Worm (Caenorhabditis elegans): ENCODE data around the gene ZC412.3.

The ZC412.3 gene

DNA sequence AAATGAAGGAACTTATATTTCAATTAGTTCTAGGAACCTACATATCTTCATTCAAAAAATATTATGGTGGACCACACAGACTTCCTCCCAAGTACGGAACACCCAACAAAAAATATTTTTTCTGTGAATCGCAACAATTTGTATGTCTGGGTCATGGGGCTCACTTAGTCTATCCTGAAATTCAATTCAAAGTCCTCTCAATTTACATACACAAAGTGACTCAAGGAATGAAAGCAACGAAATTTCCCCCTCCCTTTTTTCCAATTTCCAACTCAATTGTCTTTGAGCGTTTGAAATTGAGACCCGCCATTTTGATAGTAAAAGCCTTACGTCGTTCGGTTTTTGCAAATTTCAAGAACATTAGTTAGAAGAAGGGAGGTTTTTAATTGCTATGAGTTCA is 12.0 kb downstream of the ZC412.3 start:
- no peak for TF ChIP-seq unc-62 (GFP tag; optimal IDR thresholded peaks at IDR 0.05)

DNA sequence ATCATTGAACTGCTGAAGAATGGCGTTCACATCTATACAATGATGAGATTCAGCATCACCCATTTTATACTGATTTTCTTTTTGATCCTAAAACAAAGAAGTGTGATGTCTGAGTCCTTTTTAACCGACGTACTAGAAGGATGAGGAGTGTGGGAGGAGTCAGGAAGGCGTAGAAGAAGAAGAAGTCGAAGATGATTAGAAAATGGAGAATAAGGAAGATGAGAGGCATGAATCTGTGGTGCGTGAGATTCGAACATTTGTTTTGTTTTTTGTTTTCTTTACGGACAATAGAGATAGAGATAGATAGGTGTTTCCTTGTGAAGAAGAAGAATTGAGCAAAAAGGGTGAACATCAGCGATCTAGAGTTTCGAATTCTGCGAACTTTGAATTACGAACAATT is 12.8 kb downstream of the ZC412.3 start, which contains the start of gene npr-13:
npr-13 (minus strand) TSS at position 101 of the 400 bp plus-strand sequence.
- no peak for TF ChIP-seq unc-62 (GFP tag; optimal IDR thresholded peaks at IDR 0.05)

DNA sequence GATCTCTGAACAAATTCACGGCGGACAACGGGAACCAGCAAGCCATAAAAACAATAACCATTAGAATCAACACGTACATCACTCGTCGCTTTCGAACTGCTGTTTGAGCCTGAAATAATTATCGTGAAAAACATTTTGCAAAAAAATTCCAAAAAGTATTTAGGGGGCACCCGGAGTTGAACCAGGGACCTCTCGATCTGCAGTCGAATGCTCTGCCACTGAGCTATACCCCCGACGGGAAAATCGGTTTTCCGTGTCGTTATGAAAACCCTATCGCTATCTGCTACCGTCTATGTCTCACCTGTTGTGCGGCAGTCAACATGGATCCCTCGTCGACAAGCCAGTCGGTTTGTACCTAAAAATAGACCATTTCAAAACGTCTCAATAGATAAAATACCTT is 15.7 kb downstream of the ZC412.3 start:
- no peak for TF ChIP-seq unc-62 (GFP tag; optimal IDR thresholded peaks at IDR 0.05)

DNA sequence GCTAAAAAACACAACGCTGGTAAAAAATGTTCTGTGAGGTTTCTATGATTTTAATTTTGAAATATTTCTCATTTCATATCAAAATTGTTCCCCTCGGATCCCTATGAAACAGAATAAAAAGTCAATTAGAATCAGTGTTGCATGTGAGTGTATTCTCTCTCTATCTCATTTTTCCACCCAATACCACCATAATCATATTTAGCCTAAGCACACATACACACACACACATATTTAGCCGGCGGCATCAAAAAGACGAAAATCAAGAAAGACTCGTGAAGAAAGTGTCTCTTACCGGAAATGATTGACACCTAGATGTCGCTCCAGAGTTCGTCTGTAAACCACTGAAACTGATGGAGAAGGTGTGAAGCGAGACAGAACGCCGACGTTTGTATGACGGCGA is 17.1 kb downstream of the ZC412.3 start:
- TF ChIP-seq unc-62 (GFP tag; optimal IDR thresholded peaks at IDR 0.05) = no peak

DNA sequence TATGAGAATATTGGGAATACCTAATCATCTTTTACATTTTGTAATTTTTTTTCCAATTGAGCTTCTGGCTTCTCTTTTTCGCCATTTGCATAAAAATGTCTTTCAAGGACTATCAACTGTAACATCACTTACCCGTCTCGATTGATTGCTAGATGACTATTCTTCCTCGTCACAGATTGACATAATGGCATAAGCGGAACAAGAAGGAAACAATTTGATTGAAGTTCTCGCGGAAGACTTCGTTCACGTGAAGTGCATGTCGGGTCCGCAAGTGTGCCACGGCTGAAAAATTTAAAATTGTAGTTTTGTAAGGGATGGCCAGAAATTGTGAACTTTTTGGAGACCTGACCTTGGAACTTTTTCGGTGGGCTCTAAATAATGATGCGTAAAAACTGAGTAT is 17.6 kb downstream of the ZC412.3 start:
- no peak for TF ChIP-seq unc-62 (GFP tag; optimal IDR thresholded peaks at IDR 0.05)

DNA sequence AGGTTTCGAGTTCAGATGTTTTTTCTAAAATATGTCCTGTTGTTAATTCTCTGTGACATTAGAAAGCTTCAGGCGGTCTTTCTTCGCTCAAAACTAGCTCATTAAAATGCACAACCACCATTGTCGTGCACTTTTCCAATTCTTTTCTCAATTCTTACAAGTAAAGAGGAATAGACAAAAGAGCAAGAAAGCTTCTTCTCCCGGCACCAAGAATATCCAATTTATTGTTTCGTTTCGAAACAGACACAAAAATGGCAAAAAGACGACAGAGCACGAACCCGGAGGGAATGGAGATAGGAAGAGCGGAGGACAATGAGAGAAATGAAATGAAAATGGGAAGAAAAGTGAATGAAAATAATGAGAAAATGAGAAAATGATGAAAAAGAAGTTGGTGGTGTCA is 18.7 kb downstream of the ZC412.3 start:
- no peak for TF ChIP-seq unc-62 (GFP tag; optimal IDR thresholded peaks at IDR 0.05)

DNA sequence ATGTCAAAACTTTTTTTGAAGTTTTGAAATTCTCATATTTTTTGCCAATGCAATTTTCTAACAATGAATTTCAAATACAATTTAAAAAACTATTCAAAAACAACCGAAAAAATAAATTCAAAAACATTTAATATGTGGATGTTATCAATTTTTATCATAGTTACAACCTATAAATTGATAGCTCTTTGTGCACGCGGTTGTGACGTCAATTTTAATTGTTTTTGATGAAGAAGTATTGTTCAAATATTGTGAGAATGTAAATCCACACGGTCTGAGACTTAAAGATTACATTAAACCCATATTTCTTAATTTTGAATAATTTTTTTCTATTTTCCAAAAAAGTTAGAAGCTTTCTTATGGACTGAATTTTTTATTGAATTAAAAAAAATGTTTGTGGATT is 19.4 kb downstream of the ZC412.3 start:
- no peak for TF ChIP-seq unc-62 (GFP tag; optimal IDR thresholded peaks at IDR 0.05)

DNA sequence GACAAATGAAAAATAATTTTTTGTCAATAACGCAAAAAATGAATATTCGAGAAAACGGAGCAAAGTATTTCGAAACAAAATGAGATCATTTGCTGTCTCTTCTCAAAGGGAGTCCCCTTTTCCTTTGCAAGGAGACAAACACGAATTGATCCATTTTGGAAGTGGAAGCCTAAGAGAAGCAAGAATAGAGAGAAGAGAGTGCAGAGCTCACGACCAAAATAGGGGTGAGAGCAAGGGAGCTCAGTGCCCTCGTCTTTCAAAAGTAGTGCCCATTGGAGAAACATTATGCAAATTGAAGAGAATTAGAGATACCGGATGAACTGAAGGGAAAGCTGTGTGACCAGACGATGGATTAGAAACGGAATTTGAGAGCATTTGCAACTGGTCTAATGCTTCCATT is 20.1 kb downstream of the ZC412.3 start:
- TF ChIP-seq unc-62 (GFP tag; optimal IDR thresholded peaks at IDR 0.05) = no peak

DNA sequence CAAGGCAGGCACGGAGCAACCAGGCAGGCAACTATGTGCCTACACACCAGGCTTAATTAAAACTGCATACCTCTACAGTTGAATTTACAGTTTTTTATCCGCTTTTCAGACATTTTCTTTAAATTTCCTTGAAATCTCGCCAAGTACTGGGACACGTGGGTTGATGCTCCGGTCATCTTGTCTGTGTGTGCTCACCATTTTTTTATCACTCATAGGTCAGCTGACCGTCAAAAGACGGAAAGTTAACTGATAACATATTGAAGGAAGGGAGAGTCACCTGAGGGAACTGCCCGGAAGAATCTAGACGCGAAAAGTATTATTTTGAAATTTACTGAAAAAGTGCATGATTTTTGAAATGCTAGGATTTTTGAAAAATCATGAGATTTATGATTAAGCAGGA is 20.8 kb downstream of the ZC412.3 start:
- no peak for TF ChIP-seq unc-62 (GFP tag; optimal IDR thresholded peaks at IDR 0.05)

DNA sequence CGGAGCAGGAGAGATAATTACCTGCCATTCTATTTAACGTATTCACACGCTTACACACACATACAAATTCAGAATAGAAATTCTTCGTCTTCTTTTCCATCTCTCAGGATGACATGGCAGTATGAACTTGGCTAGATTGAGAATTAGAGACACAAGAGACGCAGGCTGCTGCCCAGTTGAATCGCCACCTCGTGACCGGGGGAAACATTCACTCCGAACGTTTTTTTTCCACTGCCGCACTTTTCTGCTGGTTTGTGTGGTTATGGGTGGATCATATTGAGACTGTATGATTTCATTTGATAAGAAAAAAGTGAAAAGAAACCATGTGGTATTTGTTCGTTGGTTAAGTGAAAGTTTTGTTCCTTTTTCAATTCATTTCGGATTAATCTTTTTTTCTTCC is 21.7 kb downstream of the ZC412.3 start:
- no peak for TF ChIP-seq unc-62 (GFP tag; optimal IDR thresholded peaks at IDR 0.05)

DNA sequence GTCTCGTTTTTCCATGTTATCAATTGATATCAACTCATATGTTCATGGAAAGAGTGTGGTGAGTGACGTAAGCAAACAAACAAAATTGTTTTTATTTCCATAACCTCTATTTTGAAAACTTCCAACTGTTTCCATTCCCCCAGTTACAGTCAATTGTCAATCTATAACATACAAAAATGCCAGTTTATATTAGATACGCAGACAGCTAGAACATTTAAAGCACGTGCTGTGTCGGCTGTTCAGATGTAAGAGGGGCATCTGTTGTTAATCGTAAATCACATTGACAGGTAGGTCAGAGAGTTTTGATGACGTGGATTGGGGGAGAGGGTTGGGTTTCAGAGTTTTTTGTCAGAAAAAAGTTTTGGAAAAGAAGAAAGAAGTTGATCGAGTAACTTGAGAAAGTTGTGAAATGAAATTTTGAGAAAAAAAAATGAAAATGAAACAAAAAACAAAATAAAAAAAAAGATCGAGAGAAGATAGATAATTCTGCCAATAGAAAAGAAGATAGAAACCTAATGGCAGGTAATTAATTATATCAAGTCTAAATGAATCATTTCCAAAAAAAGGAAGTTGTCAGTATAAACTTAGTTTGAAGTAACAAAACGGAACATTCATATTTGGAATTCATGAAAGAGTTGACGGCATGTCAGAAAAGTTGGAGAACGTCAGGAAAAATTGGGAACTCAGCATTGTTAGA is 22.7 kb downstream of the ZC412.3 start:
- TF ChIP-seq unc-62 (GFP tag; optimal IDR thresholded peaks at IDR 0.05) = no peak

DNA sequence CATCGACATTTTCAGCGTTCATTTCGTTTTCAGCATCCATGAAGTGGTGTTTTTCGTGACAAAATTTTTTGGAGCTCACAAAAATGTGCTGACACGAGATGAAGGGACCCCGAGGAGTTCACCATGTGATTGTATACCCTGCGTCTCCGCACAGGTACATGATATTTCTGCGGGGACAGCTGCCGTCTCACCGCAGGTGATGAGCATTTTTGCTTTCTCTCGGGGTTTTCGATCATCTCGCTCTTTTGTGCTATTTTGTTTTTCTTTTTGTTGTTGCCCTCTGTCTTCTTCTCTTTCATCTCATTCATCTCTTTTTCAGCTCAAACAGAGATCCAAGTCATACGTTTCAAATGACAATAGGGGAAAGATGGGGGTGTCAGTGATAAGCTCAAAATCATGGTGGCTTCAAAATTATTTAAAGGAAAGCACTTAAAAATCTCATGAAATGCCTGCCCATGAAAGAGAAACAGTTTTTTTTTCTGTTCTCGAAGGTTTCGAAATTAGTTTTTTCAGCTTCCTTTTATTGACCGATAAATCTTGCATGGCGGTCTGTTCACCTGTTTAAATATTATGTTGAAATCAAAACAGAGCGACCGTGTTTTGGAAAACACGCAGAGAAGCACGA is 23.9 kb downstream of the ZC412.3 start, which contains the start of gene ret-1:
ret-1 (minus strand) TSS at position 123 of the 625 bp plus-strand sequence.
- TF ChIP-seq unc-62 (GFP tag; optimal IDR thresholded peaks at IDR 0.05) = no peak

DNA sequence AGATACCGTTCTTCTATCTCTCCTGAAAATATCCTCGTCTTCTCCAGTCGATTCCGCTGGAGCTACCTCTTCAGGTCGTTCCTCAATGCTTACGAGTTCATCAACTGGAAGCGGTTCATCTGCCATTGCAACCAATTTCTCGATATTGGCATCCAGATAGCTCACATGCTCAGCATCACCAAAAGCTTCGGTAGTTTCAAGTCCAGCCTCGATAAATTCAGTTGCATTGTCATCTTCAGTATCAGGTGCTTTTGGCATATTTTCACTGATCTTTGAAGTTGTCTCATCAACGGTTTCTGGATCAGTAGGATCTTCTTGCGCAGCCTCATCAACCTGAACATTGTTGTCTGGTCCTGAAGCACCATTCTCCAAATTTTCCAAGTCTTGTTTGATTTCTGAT is 29.7 kb downstream of the ZC412.3 start:
- TF ChIP-seq unc-62 (GFP tag; optimal IDR thresholded peaks at IDR 0.05) = no peak

DNA sequence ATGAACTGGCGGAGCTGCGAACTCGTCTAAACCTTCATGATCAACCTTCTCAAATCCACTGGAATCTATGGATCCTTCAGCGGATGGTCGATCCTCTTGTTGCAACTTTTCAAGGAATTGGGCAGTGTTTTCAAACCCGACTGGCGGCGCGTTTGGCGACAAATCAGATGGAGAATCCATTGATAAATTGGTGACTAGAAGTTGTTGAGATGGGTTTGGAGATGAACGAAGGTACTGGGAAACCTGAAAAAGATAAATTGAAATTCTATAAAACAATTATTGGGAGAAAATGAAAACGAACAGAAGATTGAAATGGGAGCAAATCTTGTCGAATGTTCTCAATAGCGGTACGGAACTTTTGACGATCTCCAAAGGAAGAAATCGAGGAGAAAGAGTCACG is 33.2 kb downstream of the ZC412.3 start:
- TF ChIP-seq unc-62 (GFP tag; optimal IDR thresholded peaks at IDR 0.05) = no peak

DNA sequence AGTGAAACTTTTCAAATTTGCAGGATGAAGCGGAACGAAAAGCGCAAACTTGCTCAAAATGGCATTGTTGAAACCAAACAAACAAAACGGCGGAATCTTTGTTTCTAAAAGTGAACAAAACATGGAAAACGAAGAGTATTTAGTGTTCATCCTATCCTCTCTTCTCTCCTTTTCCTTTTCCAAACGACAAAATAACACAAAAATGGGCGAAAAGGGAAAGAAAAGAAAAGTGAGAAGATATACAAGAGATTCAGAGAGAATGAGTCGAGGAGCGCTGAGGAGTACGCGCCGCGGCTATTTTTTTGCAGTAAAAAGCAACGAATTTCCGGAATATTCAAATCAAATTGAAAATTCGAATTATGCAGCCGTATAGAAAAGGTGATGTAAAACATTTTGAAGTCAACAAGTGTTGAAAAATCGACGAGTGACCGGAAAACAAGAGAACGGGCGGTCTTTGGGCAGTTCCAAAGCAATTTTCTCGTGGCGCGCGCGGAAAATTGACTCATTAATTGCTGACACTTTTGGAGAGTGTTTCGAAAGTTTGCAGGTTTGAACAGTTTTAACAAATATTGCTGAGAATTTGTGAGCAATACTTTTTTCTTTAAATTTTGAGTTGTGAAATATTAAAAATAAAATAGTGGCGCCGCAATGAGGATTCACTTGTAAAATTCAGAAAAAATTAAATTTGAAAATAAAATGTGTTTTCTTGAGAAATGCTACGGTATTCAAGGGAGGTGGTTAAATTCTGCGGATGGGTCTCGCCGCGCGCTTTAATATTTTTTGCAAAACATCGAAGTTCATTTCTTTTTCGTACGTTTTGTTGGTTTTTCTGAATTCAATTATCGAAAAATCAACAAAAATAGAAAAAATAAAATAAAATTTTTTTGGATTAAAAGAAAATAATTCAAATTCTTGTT is 36.0 kb downstream of the ZC412.3 start:
- no peak for TF ChIP-seq unc-62 (GFP tag; optimal IDR thresholded peaks at IDR 0.05)

DNA sequence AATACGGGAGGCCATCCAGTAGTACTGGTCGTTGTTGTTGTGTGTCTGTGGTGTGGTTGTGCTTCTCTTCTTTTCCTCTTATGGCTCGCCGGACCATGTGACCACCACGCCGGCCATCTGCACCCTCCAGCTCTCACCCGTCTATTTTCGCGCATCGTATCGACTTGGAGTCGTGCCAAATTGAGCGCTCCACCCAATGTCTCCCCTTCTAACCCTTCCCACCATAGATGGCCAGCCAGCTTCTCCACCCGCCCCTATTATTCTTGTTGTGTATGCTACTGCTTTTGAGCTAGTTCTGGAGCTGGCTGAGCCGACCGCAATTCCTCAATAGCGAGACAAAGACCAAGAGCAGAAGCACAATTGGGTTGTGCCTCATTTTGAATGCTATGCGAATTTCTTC is 38.1 kb downstream of the ZC412.3 start:
- TF ChIP-seq unc-62 (GFP tag; optimal IDR thresholded peaks at IDR 0.05) = no peak
